Fruit fly (Drosophila melanogaster): ENCODE data around the gene Rox8.

Rox8 gene

dm6 chr3R:24037538-24038265 is 10.4 kb downstream of the Rox8 start, which contains the start of gene spas (continued):
- TF ChIP-seq sc (optimal IDR thresholded peaks at IDR 0.05) (no peak), sc (GFP tag; optimal IDR thresholded peaks at IDR 0.05) (no peak), CG14860 (GFP tag; IDR thresholded peaks at IDR 0.05; ENCODE audit: partially characterized antibody) (peak; percentile 92), CHES-1-like (GFP tag; optimal IDR thresholded peaks at IDR 0.05) (peak; percentile 77), usp (GFP tag; optimal IDR thresholded peaks at IDR 0.05) (no peak), Myb (GFP tag; optimal IDR thresholded peaks at IDR 0.05) (peak; percentile 91), ftz-f1 (GFP tag; optimal IDR thresholded peaks at IDR 0.05) (peak; percentile 98), ERR (GFP tag; optimal IDR thresholded peaks at IDR 0.05) (peak; percentile 13), lmd (GFP tag; IDR thresholded peaks at IDR 0.05) (peak; percentile 74), btn (GFP tag; optimal IDR thresholded peaks at IDR 0.05) (peak; percentile 32), CG11723 (GFP tag; optimal IDR thresholded peaks at IDR 0.05) (no peak), lab (GFP tag; optimal IDR thresholded peaks at IDR 0.05) (peak; percentile 50), CG11504 (tag; optimal IDR thresholded peaks at IDR 0.05) (no peak), CG33557 (GFP tag; optimal IDR thresholded peaks at IDR 0.05) (peak; percentile 24), ase (GFP tag; IDR thresholded peaks at IDR 0.05) (peak; percentile 53; the same call in 1 of the 3 replicates), CG8924 (tag; optimal IDR thresholded peaks at IDR 0.05) (peak; percentile 46)

- TF ChIP-seq Nf-YB (GFP tag; optimal IDR thresholded peaks at IDR 0.05) (peak; percentile 23), ash1 (GFP tag; optimal IDR thresholded peaks at IDR 0.05) (no peak), CG10431 (GFP tag; optimal IDR thresholded peaks at IDR 0.05) (no peak), CG6272 (GFP tag; IDR thresholded peaks at IDR 0.05) (no peak), CG1647 (GFP tag; optimal IDR thresholded peaks at IDR 0.05) (no peak), CG10321 (GFP tag; IDR thresholded peaks at IDR 0.05) (no peak), CG9817 (tag; optimal IDR thresholded peaks at IDR 0.05) (no peak), pum (GFP tag; optimal IDR thresholded peaks at IDR 0.05) (no peak), CG13894 (tag; optimal IDR thresholded peaks at IDR 0.05) (no peak), CG15601 (tag; optimal IDR thresholded peaks at IDR 0.05) (peak; percentile 44), CG3407 (GFP tag; optimal IDR thresholded peaks at IDR 0.05) (no peak), crol (GFP tag; IDR thresholded peaks at IDR 0.05) (no peak), nom (GFP tag; optimal IDR thresholded peaks at IDR 0.05) (no peak), exex (tag; optimal IDR thresholded peaks at IDR 0.05) (no peak), Bteb2 (GFP tag; optimal IDR thresholded peaks at IDR 0.05) (no peak), slou (GFP tag; optimal IDR thresholded peaks at IDR 0.05) (no peak), CG9437 (GFP tag; optimal IDR thresholded peaks at IDR 0.05) (no peak), MTF-1 (GFP tag; optimal IDR thresholded peaks at IDR 0.05; ENCODE audit: borderline replicate concordance) (no peak), cg (GFP tag; optimal IDR thresholded peaks at IDR 0.05) (no peak), CG33213 (GFP tag; optimal IDR thresholded peaks at IDR 0.05) (peak; percentile 42), D19B (GFP tag; optimal IDR thresholded peaks at IDR 0.05) (no peak), CG3281 (GFP tag; optimal IDR thresholded peaks at IDR 0.05) (no peak), Poxn (GFP tag; IDR thresholded peaks at IDR 0.05) (no peak), Bgb (GFP tag; IDR thresholded peaks at IDR 0.05; ENCODE audit: partially characterized antibody) (peak; percentile 38; the same call in 1 of the 2 replicates), Dip2 (GFP tag; IDR thresholded peaks at IDR 0.05) (no peak), vnd (GFP tag; IDR thresholded peaks at IDR 0.05; ENCODE audit: partially characterized antibody) (no peak), Six4 (GFP tag; optimal IDR thresholded peaks at IDR 0.05) (no peak), maf-S (GFP tag; optimal IDR thresholded peaks at IDR 0.05) (peak; percentile 36), CG3995 (GFP tag; optimal IDR thresholded peaks at IDR 0.05) (no peak), Side (GFP tag; optimal IDR thresholded peaks at IDR 0.05) (no peak), CG30431 (GFP tag; optimal IDR thresholded peaks at IDR 0.05) (no peak), yki (optimal IDR thresholded peaks at IDR 0.05) (no peak), CG12659 (GFP tag; optimal IDR thresholded peaks at IDR 0.05) (peak; percentile 83)
These were observed 16.1 kb downstream of the Rox8 start, which contains the start of the genes KrT95D and Mettl3 for dm6 chr3R:24031825-24032523. Gene KrT95D (minus strand): TSS chr3R:24031827. Gene Mettl3 (plus strand): TSS chr3R:24032157.

All from whole organism, embryonic.